Worm (Caenorhabditis elegans) whole organism, late embryonic: ENCODE results near the gene ZK228.13.

ENCODE experiments used
- ama-1 ChIP-seq: fragments of 150-350 bp; optimal IDR thresholded peaks from 2 replicates; lab custom pipeline; 2014
- ceh-24 ChIP-seq: sonication (generic microtip); optimal IDR thresholded peaks from 2 replicates; lab custom pipeline; 2016; ENCODE audit warnings: mild to moderate bottlenecking, missing genetic modification characterization, missing compliant biosample characterization
- ceh-31 ChIP-seq: sonication (generic microtip); optimal IDR thresholded peaks from 2 replicates; lab custom pipeline; 2016; ENCODE audit warnings: missing genetic modification characterization, missing compliant biosample characterization
- ceh-9 ChIP-seq: sonication (generic microtip); optimal IDR thresholded peaks from 2 replicates; lab custom pipeline; 2016; ENCODE audit warnings: mild to moderate bottlenecking, missing genetic modification characterization, inconsistent platforms, missing compliant biosample characterization
- dmd-4 ChIP-seq: sonication (generic microtip); optimal IDR thresholded peaks from 2 replicates; lab custom pipeline; 2016; ENCODE audit warnings: borderline replicate concordance, missing genetic modification characterization, missing compliant biosample characterization
- elt-4 ChIP-seq: sonication (generic microtip); optimal IDR thresholded peaks from 2 replicates; lab custom pipeline; 2016; ENCODE audit warnings: missing genetic modification characterization, missing compliant biosample characterization
- ets-4 ChIP-seq: sonication (generic microtip); optimal IDR thresholded peaks from 2 replicates; lab custom pipeline; 2016; ENCODE audit warnings: missing genetic modification characterization, missing compliant biosample characterization
- hlh-6 ChIP-seq: sonication (generic microtip); optimal IDR thresholded peaks from 2 replicates; lab custom pipeline; 2016; ENCODE audit warnings: missing genotype, missing genetic modification characterization, missing compliant biosample characterization
- nfya-1 ChIP-seq: sonication (generic microtip); optimal IDR thresholded peaks from 2 replicates; lab custom pipeline; 2017; ENCODE audit warnings: missing genetic modification characterization, mild to moderate bottlenecking, missing compliant biosample characterization, antibody characterized with exemption, moderate library complexity
- nhr-11 ChIP-seq: fragments of 150-350 bp; optimal IDR thresholded peaks from 2 replicates; lab custom pipeline; 2014; ENCODE audit warnings: missing biosample characterization, missing genetic modification characterization
- pag-3 ChIP-seq: sonication (generic microtip); optimal IDR thresholded peaks from 2 replicates; lab custom pipeline; 2016; ENCODE audit warnings: missing compliant biosample characterization, missing genetic modification characterization, borderline replicate concordance
- pax-1 ChIP-seq: fragments of 150-350 bp; optimal IDR thresholded peaks from 2 replicates; lab custom pipeline; 2014; ENCODE audit warnings: missing biosample characterization, missing genetic modification characterization
- pha-2 ChIP-seq: sonication (generic microtip); optimal IDR thresholded peaks from 2 replicates; lab custom pipeline; 2017; ENCODE audit warnings: mild to moderate bottlenecking, missing genetic modification characterization, missing compliant biosample characterization
- unc-86 ChIP-seq: sonication (generic microtip); optimal IDR thresholded peaks from 2 replicates; lab custom pipeline; 2016; ENCODE audit warnings: missing genetic modification characterization, missing compliant biosample characterization

ce11 chrV:18487158-18487557 lies 19.2 kb upstream of the ZK228.13 start, which contains the start of gene Y51A2D.18:
- TF ChIP-seq pha-2 (tag; lab: Kevin White, UChicago) (no peak), pax-1 (tag; lab: Kevin White, UChicago) (no peak), ceh-31 (tag; lab: Kevin White, UChicago) (no peak), ceh-9 (tag; lab: Kevin White, UChicago) (no peak), pag-3 (tag; lab: Kevin White, UChicago) (no peak), ceh-24 (tag; lab: Kevin White, UChicago) (no peak), ama-1 (lab: Kevin White, UChicago) (no peak), hlh-6 (no peak), unc-86 (tag; lab: Kevin White, UChicago) (no peak), ets-4 (tag; lab: Kevin White, UChicago) (no peak), nfya-1 (tag; lab: Kevin White, UChicago) (no peak), elt-4 (tag; lab: Kevin White, UChicago) (no peak), nhr-11 (no peak), dmd-4 (tag; lab: Kevin White, UChicago) (no peak)
